Worm (Caenorhabditis elegans) whole organism, L1 larva: ENCODE results near the gene pqm-1.

Source experiments
- C04F5.9 ChIP-seq: sonication (generic microtip); optimal IDR thresholded peaks from 2 replicates; lab custom pipeline; 2016; ENCODE audit warnings: missing genetic modification characterization, missing compliant biosample characterization
- F16B12.6 ChIP-seq: fragments of 150-350 bp; optimal IDR thresholded peaks from 2 replicates; lab custom pipeline; 2014; ENCODE audit warnings: missing biosample characterization, missing genetic modification characterization
- Y116A8C.19 ChIP-seq: sonication (generic microtip); optimal IDR thresholded peaks from 2 replicates; lab custom pipeline; 2016; ENCODE audit warnings: missing compliant biosample characterization, missing genetic modification characterization, borderline replicate concordance
- aha-1 ChIP-seq: fragments of 150-350 bp; optimal IDR thresholded peaks from 2 replicates; lab custom pipeline; 2014; ENCODE audit warnings: missing biosample characterization, missing genetic modification characterization
- aly-2 ChIP-seq: fragments of 150-350 bp; optimal IDR thresholded peaks from 2 replicates; lab custom pipeline; 2014; ENCODE audit warnings: missing biosample characterization, missing genetic modification characterization
- ama-1 ChIP-seq: fragments of 150-350 bp; optimal IDR thresholded peaks from 2 replicates; lab custom pipeline; 2014
- blmp-1 ChIP-seq: fragments of 150-350 bp; optimal IDR thresholded peaks from 2 replicates; lab custom pipeline; 2014; ENCODE audit warnings: missing biosample characterization, missing genetic modification characterization
- ceh-8 ChIP-seq: fragments of 200-800 bp; sonication (Bioruptor generic); optimal IDR thresholded peaks from 2 replicates; lab custom pipeline; 2018; ENCODE audit warnings: mild to moderate bottlenecking, missing genetic modification characterization, moderate library complexity, missing compliant biosample characterization
- ceh-82 ChIP-seq, 3 experiments: fragments of 150-350 bp in 1 of 3; sonication (generic microtip) in 2 of 3; optimal IDR thresholded peaks; 2 replicates each; lab custom pipeline; 2014 to 2017; ENCODE audit warnings: missing biosample characterization in 3 of 3, missing genetic modification characterization in 3 of 3
- ceh-90 ChIP-seq: sonication (generic microtip); optimal IDR thresholded peaks from 2 replicates; lab custom pipeline; 2016; ENCODE audit warnings: missing genetic modification characterization, missing compliant biosample characterization
- dpl-1 ChIP-seq, 3 experiments: fragments of 150-350 bp in 2 of 3; sonication (generic microtip) in 1 of 3; optimal IDR thresholded peaks; 2 replicates each; lab custom pipeline; 2014 to 2017; ENCODE audit warnings: missing biosample characterization in 3 of 3, missing genetic modification characterization in 3 of 3, missing genetic modification reagents in 3 of 3
- dsc-1 ChIP-seq: sonication (generic microtip); optimal IDR thresholded peaks from 2 replicates; lab custom pipeline; 2016; ENCODE audit warnings: mild to moderate bottlenecking, missing genetic modification characterization, missing compliant biosample characterization
- efl-1 ChIP-seq, 4 experiments: fragments of 150-350 bp; optimal IDR thresholded peaks in 3 of 4; peaks in 1 of 4; 1 replicate in 1 of 4; 2 replicates in 3 of 4; lab custom pipeline; 2014; ENCODE audit warnings: missing biosample characterization in 2 of 4, missing genetic modification characterization in 2 of 4, missing genetic modification reagents in 2 of 4
- efl-3 ChIP-seq: fragments of 200-800 bp; sonication (Bioruptor generic); optimal IDR thresholded peaks from 2 replicates; lab custom pipeline; 2018; ENCODE audit warnings: mild to moderate bottlenecking, missing genetic modification characterization, missing compliant biosample characterization
- elt-3 ChIP-seq, 6 experiments: fragments of 150-350 bp in 1 of 6; sonication (generic microtip); optimal IDR thresholded peaks; 2 replicates each; lab custom pipeline; 2017 to 2018; ENCODE audit warnings: missing biosample characterization in 6 of 6, missing genetic modification characterization in 6 of 6, inconsistent platforms in 1 of 6
- ets-5 ChIP-seq: fragments of 200-800 bp; sonication (Bioruptor generic); IDR thresholded peaks from 2 replicates; pipeline ENCODE4 v1.3.6; 2022; ENCODE audit warnings: missing genetic modification characterization, missing compliant biosample characterization
- fkh-10 ChIP-seq: sonication (generic microtip); optimal IDR thresholded peaks from 2 replicates; lab custom pipeline; 2017; ENCODE audit warnings: missing biosample characterization, missing genetic modification reagents, missing genetic modification characterization
- fkh-4 ChIP-seq: sonication (generic microtip); optimal IDR thresholded peaks from 2 replicates; lab custom pipeline; 2016; ENCODE audit warnings: missing compliant biosample characterization, missing genetic modification characterization, borderline replicate concordance
- fkh-8 ChIP-seq: sonication (generic microtip); optimal IDR thresholded peaks from 2 replicates; lab custom pipeline; 2016; ENCODE audit warnings: mild to moderate bottlenecking, missing genetic modification characterization, missing compliant biosample characterization
- fos-1 ChIP-seq: fragments of 150-350 bp; optimal IDR thresholded peaks from 2 replicates; lab custom pipeline; 2014; ENCODE audit warnings: missing biosample characterization, missing genetic modification characterization
- hlh-17 ChIP-seq: fragments of 200-800 bp; sonication (Bioruptor generic); optimal IDR thresholded peaks from 2 replicates; lab custom pipeline; 2018; ENCODE audit warnings: missing genetic modification characterization, mild to moderate bottlenecking, missing compliant biosample characterization, moderate library complexity, borderline replicate concordance
- hpl-2 ChIP-seq: fragments of 150-350 bp; optimal IDR thresholded peaks from 2 replicates; lab custom pipeline; 2014; ENCODE audit warnings: missing biosample characterization, missing genetic modification reagents, missing genetic modification characterization
- irx-1 ChIP-seq: sonication (generic microtip); optimal IDR thresholded peaks from 2 replicates; lab custom pipeline; 2016; ENCODE audit warnings: missing genetic modification characterization, missing compliant biosample characterization
- isw-1 ChIP-seq: fragments of 200-800 bp; sonication (Bioruptor generic); IDR thresholded peaks from 2 replicates; pipeline ENCODE4 v1.3.6; 2022; ENCODE audit warnings: missing genetic modification characterization, missing compliant biosample characterization
- lin-14 ChIP-seq: fragments of 200-800 bp; sonication (Bioruptor generic); optimal IDR thresholded peaks from 2 replicates; lab custom pipeline; 2018; ENCODE audit warnings: mild to moderate bottlenecking, missing genetic modification characterization, moderate library complexity, missing compliant biosample characterization
- lin-15B ChIP-seq: fragments of 150-350 bp; sonication (generic microtip); optimal IDR thresholded peaks from 3 replicates; lab custom pipeline; 2014; ENCODE audit warnings: missing biosample characterization, missing genetic modification characterization
- lin-35 ChIP-seq, 2 experiments: fragments of 150-350 bp; optimal IDR thresholded peaks; 2 replicates each; lab custom pipeline; 2014; ENCODE audit warnings: missing biosample characterization in 2 of 2, missing genetic modification characterization in 2 of 2, missing genetic modification reagents in 2 of 2
- lin-39 ChIP-seq: fragments of 150-350 bp; optimal IDR thresholded peaks from 2 replicates; lab custom pipeline; 2014; ENCODE audit warnings: missing biosample characterization, missing genetic modification reagents, missing genetic modification characterization
- lir-3 ChIP-seq: sonication (generic microtip); optimal IDR thresholded peaks from 2 replicates; lab custom pipeline; 2016; ENCODE audit warnings: mild to moderate bottlenecking, missing genetic modification characterization, moderate library complexity, missing compliant biosample characterization; ENCODE audit not compliant: poor library complexity
- mdl-1 ChIP-seq, 2 experiments: fragments of 150-350 bp; optimal IDR thresholded peaks; 2 replicates each; lab custom pipeline; 2014 to 2017; ENCODE audit warnings: missing biosample characterization in 2 of 2, missing genetic modification characterization in 2 of 2, inconsistent platforms in 1 of 2
- mef-2 ChIP-seq: fragments of 150-350 bp; optimal IDR thresholded peaks from 2 replicates; lab custom pipeline; 2014; ENCODE audit warnings: missing biosample characterization, missing genetic modification characterization
- mep-1 ChIP-seq: fragments of 150-350 bp; optimal IDR thresholded peaks from 2 replicates; lab custom pipeline; 2014; ENCODE audit warnings: missing biosample characterization, missing genetic modification characterization
- nhr-12 ChIP-seq: sonication (generic microtip); optimal IDR thresholded peaks from 2 replicates; lab custom pipeline; 2017; ENCODE audit warnings: missing biosample characterization, missing genetic modification characterization
- nhr-237 ChIP-seq: fragments of 150-350 bp; optimal IDR thresholded peaks from 2 replicates; lab custom pipeline; 2014; ENCODE audit warnings: missing biosample characterization, missing genetic modification characterization
- nhr-76 ChIP-seq: sonication (generic microtip); optimal IDR thresholded peaks from 2 replicates; lab custom pipeline; 2017; ENCODE audit warnings: missing biosample characterization, missing genetic modification characterization
- nhr-85 ChIP-seq: sonication (generic microtip); peaks from one replicate; lab custom pipeline; 2016; ENCODE audit warnings: missing genetic modification characterization, inconsistent platforms, missing compliant biosample characterization
- pag-3 ChIP-seq: sonication (generic microtip); optimal IDR thresholded peaks from 2 replicates; lab custom pipeline; 2017; ENCODE audit warnings: missing genetic modification characterization, mild to moderate bottlenecking, missing compliant biosample characterization, antibody characterized with exemption, borderline replicate concordance; ENCODE audit not compliant: insufficient read depth
- pax-3 ChIP-seq: fragments of 200-800 bp; sonication (Bioruptor generic); optimal IDR thresholded peaks from 2 replicates; lab custom pipeline; 2018; ENCODE audit warnings: mild to moderate bottlenecking, missing genetic modification characterization, moderate library complexity, missing compliant biosample characterization
- pqm-1 ChIP-seq: sonication (generic microtip); optimal IDR thresholded peaks from 3 replicates; lab custom pipeline; 2017; ENCODE audit warnings: missing biosample characterization, missing genetic modification characterization
- snpc-4 ChIP-seq: fragments of 150-350 bp; optimal IDR thresholded peaks from 2 replicates; lab custom pipeline; 2014; ENCODE audit warnings: missing biosample characterization, missing genetic modification characterization
- snu-23 ChIP-seq: sonication (generic microtip); optimal IDR thresholded peaks from 2 replicates; lab custom pipeline; 2016; ENCODE audit warnings: missing genetic modification characterization, missing compliant biosample characterization
- sox-4 ChIP-seq: sonication (generic microtip); optimal IDR thresholded peaks from 2 replicates; lab custom pipeline; 2016; ENCODE audit warnings: missing genetic modification characterization, missing compliant biosample characterization
- swsn-7 ChIP-seq: sonication (generic microtip); optimal IDR thresholded peaks from 2 replicates; lab custom pipeline; 2016; ENCODE audit warnings: missing genetic modification characterization, missing compliant biosample characterization
- tbx-2 ChIP-seq: sonication (generic microtip); optimal IDR thresholded peaks from 2 replicates; lab custom pipeline; 2016; ENCODE audit warnings: missing genetic modification characterization, missing compliant biosample characterization
- tlp-1 ChIP-seq: fragments of 150-350 bp; optimal IDR thresholded peaks from 2 replicates; lab custom pipeline; 2014; ENCODE audit warnings: missing biosample characterization, missing genetic modification characterization
- unc-130 ChIP-seq: fragments of 150-350 bp; optimal IDR thresholded peaks from 2 replicates; lab custom pipeline; 2017; ENCODE audit warnings: missing biosample characterization, missing genetic modification characterization, inconsistent platforms
- unc-98 ChIP-seq: fragments of 200-800 bp; sonication (Bioruptor generic); IDR thresholded peaks from 2 replicates; pipeline ENCODE4 v1.3.6; 2022; ENCODE audit warnings: missing genetic modification characterization, missing compliant biosample characterization
- xbp-1 ChIP-seq: sonication (generic microtip); optimal IDR thresholded peaks from 2 replicates; lab custom pipeline; 2016; ENCODE audit warnings: missing genetic modification characterization, missing compliant biosample characterization
- zag-1 ChIP-seq: fragments of 150-350 bp; optimal IDR thresholded peaks from 2 replicates; lab custom pipeline; 2014; ENCODE audit warnings: missing biosample characterization, missing genetic modification characterization
- ztf-11 ChIP-seq, 2 experiments: sonication (generic microtip); optimal IDR thresholded peaks; 2 replicates each; lab custom pipeline; 2016 to 2017; ENCODE audit warnings: missing genetic modification characterization in 2 of 2, missing biosample characterization in 1 of 2, missing compliant biosample characterization in 1 of 2
- ztf-4 ChIP-seq: fragments of 150-350 bp; optimal IDR thresholded peaks from 2 replicates; lab custom pipeline; 2014; ENCODE audit warnings: missing biosample characterization, missing genetic modification characterization

pqm-1 gene

ce11 chrII:11167039-11167438 is 14.6 kb upstream of the pqm-1 start (continued):
- TF ChIP-seq lin-35 (GFP tag; optimal IDR thresholded peaks at IDR 0.05; lab: Kevin White, UChicago) (peak; percentile 34 to 59), isw-1 (GFP tag; lab: Robert Waterston, UW) (no peak), ceh-90 (tag; lab: Kevin White, UChicago) (no peak), elt-3 (tag; optimal IDR thresholded peaks at IDR 0.05; lab: Kevin White, UChicago) (peak in 1 of 6 experiments; percentile 42), lir-3 (tag; lab: Kevin White, UChicago) (no peak), ceh-8 (GFP tag; lab: Kevin White, UChicago) (no peak), tlp-1 (tag; lab: Kevin White, UChicago) (no peak), xbp-1 (peak; percentile 72), fos-1 (tag; lab: Kevin White, UChicago) (peak; percentile 61), C04F5.9 (tag; lab: Kevin White, UChicago) (peak; percentile 41), ztf-11 (tag; optimal IDR thresholded peaks at IDR 0.05; lab: Kevin White, UChicago) (peak in 1 of 2 experiments; percentile 50), sox-4 (tag; lab: Kevin White, UChicago) (no peak), aly-2 (tag; lab: Kevin White, UChicago) (peak; percentile 58), zag-1 (tag; lab: Kevin White, UChicago) (no peak), mdl-1 (tag; optimal IDR thresholded peaks at IDR 0.05; lab: Kevin White, UChicago) (peak in 1 of 2 experiments; percentile 8), ets-5 (GFP tag; lab: Robert Waterston, UW) (no peak), unc-130 (tag; lab: Kevin White, UChicago) (no peak), nhr-12 (tag; lab: Kevin White, UChicago) (no peak), nhr-76 (tag; lab: Kevin White, UChicago) (no peak), mef-2 (tag; lab: Kevin White, UChicago) (no peak), aha-1 (tag; lab: Kevin White, UChicago) (no peak), efl-1 (optimal IDR thresholded peaks at IDR 0.05; lab: Kevin White, UChicago) (peak; percentile 29 to 68), efl-1 (GFP tag; optimal IDR thresholded peaks at IDR 0.05 in 1 of 2; lab: Kevin White, UChicago) (peak; percentile 10 to 96), lin-15B (tag; lab: Kevin White, UChicago) (no peak), hpl-2 (GFP tag; lab: Kevin White, UChicago) (no peak), Y116A8C.19 (tag; lab: Kevin White, UChicago) (no peak), unc-98 (peak; percentile 47; the same call in 1 of the 2 replicates), hlh-17 (GFP tag; lab: Kevin White, UChicago) (no peak), efl-3 (GFP tag; lab: Kevin White, UChicago) (no peak), swsn-7 (peak; percentile 85), ztf-4 (tag; lab: Kevin White, UChicago) (no peak), blmp-1 (no peak)

- TF ChIP-seq tbx-2 (tag; lab: Kevin White, UChicago): peak; percentile 10
- TF ChIP-seq mep-1: peak; percentile 27
- no peak for TF ChIP-seq pag-3
- TF ChIP-seq ztf-11 (tag; optimal IDR thresholded peaks at IDR 0.05; lab: Kevin White, UChicago): no peak
- peak; percentile 51 for TF ChIP-seq snpc-4 (tag; lab: Kevin White, UChicago)
- TF ChIP-seq elt-3 (tag; optimal IDR thresholded peaks at IDR 0.05; lab: Kevin White, UChicago): no peak
- TF ChIP-seq ztf-4 (tag; lab: Kevin White, UChicago): no peak
- TF ChIP-seq lin-14 (GFP tag; lab: Kevin White, UChicago): peak; percentile 52
Observed at ce11 chrII:11166414-11166813, 14.0 kb upstream of the pqm-1 start.

ce11 chrII:11163291-11163690 is 10.9 kb upstream of the pqm-1 start:
- no peak for TF ChIP-seq dsc-1 (tag; lab: Kevin White, UChicago)
- TF ChIP-seq fkh-8 (tag; lab: Kevin White, UChicago): no peak
- TF ChIP-seq nhr-237 (tag; lab: Kevin White, UChicago): no peak
- no peak for TF ChIP-seq fkh-10 (GFP tag; lab: Kevin White, UChicago)
- no peak for TF ChIP-seq F16B12.6 (tag; lab: Kevin White, UChicago)
- TF ChIP-seq lin-35 (GFP tag; optimal IDR thresholded peaks at IDR 0.05; lab: Kevin White, UChicago): peak in 1 of 2 experiments; percentile 20
- no peak for TF ChIP-seq lin-39 (tag; lab: Kevin White, UChicago)
- no peak for TF ChIP-seq lin-15B (tag; lab: Kevin White, UChicago)
- TF ChIP-seq pax-3 (tag; lab: Kevin White, UChicago): no peak
- TF ChIP-seq ama-1 (lab: Kevin White, UChicago): no peak
- TF ChIP-seq snu-23 (GFP tag; lab: Kevin White, UChicago): peak; percentile 6
- TF ChIP-seq tlp-1 (tag; lab: Kevin White, UChicago): no peak
- TF ChIP-seq pqm-1 (tag; lab: Kevin White, UChicago): no peak
- no peak for TF ChIP-seq ceh-8 (GFP tag; lab: Kevin White, UChicago)
- no peak for TF ChIP-seq irx-1
- TF ChIP-seq ceh-82 (tag; optimal IDR thresholded peaks at IDR 0.05; lab: Kevin White, UChicago): no peak
- no peak for TF ChIP-seq fkh-4 (tag; lab: Kevin White, UChicago)
- peak; percentile 75 for TF ChIP-seq nhr-85 (tag; lab: Kevin White, UChicago)
- TF ChIP-seq dpl-1 (GFP tag; optimal IDR thresholded peaks at IDR 0.05; lab: Kevin White, UChicago): no peak
